Fruit fly (Drosophila melanogaster) whole organism, embryonic: Measurements from ENCODE around the gene EMC6.

Experiments
- CG10543 ChIP-seq: fragments of 200-800 bp; sonication (Bioruptor generic); optimal IDR thresholded peaks from 3 replicates; lab custom pipeline; 2017; ENCODE audit warnings: missing biosample characterization, mild to moderate bottlenecking, missing genetic modification characterization, moderate library complexity
- CG11560 ChIP-seq: fragments of 200-800 bp; sonication (Bioruptor generic); IDR thresholded peaks from 3 replicates; pipeline ENCODE4 v1.3.6; 2022; ENCODE audit warnings: missing biosample characterization, missing genetic modification characterization
- CG15514 ChIP-seq: fragments of 200-800 bp; sonication (Bioruptor generic); optimal IDR thresholded peaks from 3 replicates; lab custom pipeline; 2017; ENCODE audit warnings: missing biosample characterization, missing genetic modification characterization, mild to moderate bottlenecking, moderate library complexity, missing genetic modification reagents
- CG1603 ChIP-seq: fragments of 200-800 bp; sonication (Bioruptor generic); optimal IDR thresholded peaks from 2 replicates; lab custom pipeline; 2019; ENCODE audit warnings: missing biosample characterization, mild to moderate bottlenecking, missing genetic modification characterization, moderate library complexity
- CG17186 ChIP-seq: fragments of 200-800 bp; sonication (Bioruptor generic); optimal IDR thresholded peaks from 3 replicates; lab custom pipeline; 2017; ENCODE audit warnings: missing biosample characterization, missing genetic modification reagents, missing genetic modification characterization
- CG17385 ChIP-seq: fragments of 200-800 bp; sonication (Bioruptor generic); optimal IDR thresholded peaks from 3 replicates; lab custom pipeline; 2018; ENCODE audit warnings: missing biosample characterization, mild to moderate bottlenecking, missing genetic modification characterization
- CG17829 ChIP-seq: fragments of 200-800 bp; optimal IDR thresholded peaks from 2 replicates; lab custom pipeline; 2019; ENCODE audit warnings: missing biosample characterization, mild to moderate bottlenecking, missing genetic modification characterization, moderate library complexity
- CG18262 ChIP-seq: fragments of 200-800 bp; optimal IDR thresholded peaks from 3 replicates; lab custom pipeline; 2019; ENCODE audit warnings: missing biosample characterization, mild to moderate bottlenecking, missing genetic modification characterization, moderate library complexity
- CG30020 ChIP-seq: fragments of 200-800 bp; optimal IDR thresholded peaks from 2 replicates; lab custom pipeline; 2019; ENCODE audit warnings: missing biosample characterization, mild to moderate bottlenecking, missing genetic modification characterization, moderate library complexity
- CG31365 ChIP-seq: fragments of 200-800 bp; sonication (Bioruptor generic); optimal IDR thresholded peaks from 2 replicates; lab custom pipeline; 2018; ENCODE audit warnings: missing biosample characterization, mild to moderate bottlenecking, missing genetic modification characterization
- CG3995 ChIP-seq: fragments of 200-800 bp; sonication (Bioruptor generic); optimal IDR thresholded peaks from 3 replicates; lab custom pipeline; 2016; ENCODE audit warnings: missing biosample characterization, missing genetic modification characterization
- CG42726 ChIP-seq: fragments of 200-800 bp; sonication (Bioruptor generic); IDR thresholded peaks from 2 replicates; pipeline ENCODE4 v1.3.6; 2022; ENCODE audit warnings: missing biosample characterization, missing genetic modification characterization; ENCODE audit not compliant: partially characterized antibody
- CG4617 ChIP-seq: fragments of 200-800 bp; sonication (Bioruptor generic); optimal IDR thresholded peaks from 3 replicates; lab custom pipeline; 2016; ENCODE audit warnings: missing biosample characterization, missing genetic modification characterization, borderline replicate concordance
- CG5953 ChIP-seq: fragments of 200-800 bp; sonication (Bioruptor generic); IDR thresholded peaks from 2 replicates; pipeline ENCODE4 v1.3.6; 2022; ENCODE audit warnings: missing biosample characterization, missing genetic modification characterization
- CG6765 ChIP-seq: fragments of 200-800 bp; sonication (Bioruptor generic); optimal IDR thresholded peaks from 3 replicates; lab custom pipeline; 2017; ENCODE audit warnings: missing biosample characterization, mild to moderate bottlenecking, missing genetic modification characterization
- CG7357 ChIP-seq: fragments of 200-800 bp; sonication (Bioruptor generic); IDR thresholded peaks from 3 replicates; pipeline ENCODE4 v1.3.6; 2022; ENCODE audit warnings: missing biosample characterization, missing genetic modification characterization
- CG8290 ChIP-seq, 3 experiments: fragments of 200-800 bp; sonication (Bioruptor generic); optimal IDR thresholded peaks; 2 replicates each; lab custom pipeline; 2016 to 2019; ENCODE audit warnings: missing biosample characterization in 3 of 3, missing genetic modification characterization in 3 of 3, mild to moderate bottlenecking in 2 of 3, moderate library complexity in 1 of 3
- CHES-1-like ChIP-seq: fragments of 200-800 bp; sonication (Bioruptor generic); optimal IDR thresholded peaks from 2 replicates; lab custom pipeline; 2016; ENCODE audit warnings: missing biosample characterization, missing genetic modification characterization
- Deaf1 ChIP-seq: fragments of 200-800 bp; optimal IDR thresholded peaks from 3 replicates; lab custom pipeline; 2019; ENCODE audit warnings: missing biosample characterization, mild to moderate bottlenecking, missing genetic modification characterization, moderate library complexity
- Dp ChIP-seq: fragments of 200-800 bp; sonication (Bioruptor generic); optimal IDR thresholded peaks from 2 replicates; lab custom pipeline; 2018; ENCODE audit warnings: missing biosample characterization, mild to moderate bottlenecking, missing genetic modification characterization, moderate library complexity
- E2f2 ChIP-seq: fragments of 200-800 bp; sonication (Bioruptor generic); IDR thresholded peaks from 2 replicates; pipeline ENCODE4 v1.3.6; 2022; ENCODE audit warnings: missing biosample characterization, missing genetic modification characterization
- ERR ChIP-seq: fragments of 200-800 bp; sonication (Bioruptor generic); optimal IDR thresholded peaks from 2 replicates; lab custom pipeline; 2016; ENCODE audit warnings: missing biosample characterization, missing genetic modification characterization
- Fer2 ChIP-seq: fragments of 200-800 bp; sonication (Bioruptor generic); optimal IDR thresholded peaks from 2 replicates; lab custom pipeline; 2018; ENCODE audit warnings: missing biosample characterization, mild to moderate bottlenecking, missing genetic modification characterization, moderate library complexity
- Gug ChIP-seq: fragments of 200-800 bp; sonication (Bioruptor generic); IDR thresholded peaks from 4 replicates; pipeline ENCODE4 v1.3.6; 2022; ENCODE audit warnings: missing biosample characterization, missing genetic modification characterization
- HLH54F ChIP-seq: fragments of 200-800 bp; sonication (Bioruptor generic); optimal IDR thresholded peaks from 3 replicates; lab custom pipeline; 2016; ENCODE audit warnings: missing biosample characterization, missing genetic modification characterization
- Lpt ChIP-seq: fragments of >200 bp; optimal IDR thresholded peaks from 2 replicates; lab custom pipeline; 2018; ENCODE audit warnings: missing biosample characterization, missing genetic modification characterization
- Med ChIP-seq: fragments of 200-800 bp; sonication (Bioruptor generic); peaks from one replicate; lab custom pipeline; 2016; ENCODE audit warnings: missing biosample characterization, missing genetic modification characterization, mild to moderate bottlenecking, inconsistent platforms, moderate library complexity
- Myb ChIP-seq: fragments of 200-800 bp; sonication (Bioruptor generic); optimal IDR thresholded peaks from 2 replicates; lab custom pipeline; 2016; ENCODE audit warnings: missing biosample characterization, missing genetic modification characterization
- Nf-YB ChIP-seq: fragments of 200-800 bp; sonication (Bioruptor generic); optimal IDR thresholded peaks from 3 replicates; lab custom pipeline; 2019; ENCODE audit warnings: missing biosample characterization, mild to moderate bottlenecking, missing genetic modification characterization, moderate library complexity
- Sin3A ChIP-seq: fragments of >200 bp; optimal IDR thresholded peaks from 2 replicates; lab custom pipeline; 2018
- Six4 ChIP-seq: fragments of 200-800 bp; sonication (Bioruptor generic); optimal IDR thresholded peaks from 2 replicates; lab custom pipeline; 2016; ENCODE audit warnings: missing biosample characterization, missing genetic modification characterization
- Ssrp ChIP-seq: fragments of 200-800 bp; sonication (Bioruptor generic); optimal IDR thresholded peaks from 2 replicates; lab custom pipeline; 2018; ENCODE audit warnings: missing biosample characterization, mild to moderate bottlenecking, missing genetic modification characterization, moderate library complexity
- Stat92E ChIP-seq, 3 experiments: fragments of >200 bp in 2 of 3; fragments of 200-800 bp in 1 of 3; sonication (Bioruptor generic) in 1 of 3; optimal IDR thresholded peaks; 2 replicates each; lab custom pipeline; 2017 to 2019; ENCODE audit warnings: missing biosample characterization in 3 of 3, missing genetic modification characterization in 3 of 3, mild to moderate bottlenecking in 1 of 3, moderate library complexity in 1 of 3
- crp ChIP-seq, 2 experiments: fragments of 200-800 bp; sonication (Bioruptor generic); optimal IDR thresholded peaks; 2 replicates in 1 of 2; 3 replicates in 1 of 2; lab custom pipeline; 2017; ENCODE audit warnings: missing biosample characterization in 2 of 2, missing genetic modification characterization in 2 of 2, mild to moderate bottlenecking in 1 of 2, moderate library complexity in 1 of 2
- eyg ChIP-seq: fragments of 200-800 bp; sonication (Bioruptor generic); optimal IDR thresholded peaks from 3 replicates; lab custom pipeline; 2016; ENCODE audit warnings: missing biosample characterization, missing genetic modification characterization
- fu2 ChIP-seq: fragments of 200-800 bp; sonication (Bioruptor generic); optimal IDR thresholded peaks from 2 replicates; lab custom pipeline; 2016; ENCODE audit warnings: missing biosample characterization, missing genetic modification characterization
- gfzf ChIP-seq: fragments of 200-800 bp; sonication (Bioruptor generic); optimal IDR thresholded peaks from 2 replicates; lab custom pipeline; 2016; ENCODE audit warnings: missing biosample characterization, mild to moderate bottlenecking, missing genetic modification characterization, moderate library complexity
- hb ChIP-seq: fragments of 200-800 bp; sonication (Bioruptor generic); IDR thresholded peaks from 3 replicates; pipeline ENCODE4 v1.3.6; 2022; ENCODE audit warnings: missing biosample characterization, missing genetic modification characterization; ENCODE audit not compliant: partially characterized antibody
- kni ChIP-seq: fragments of 200-800 bp; sonication (Bioruptor generic); optimal IDR thresholded peaks from 3 replicates; lab custom pipeline; 2017; ENCODE audit warnings: mild to moderate bottlenecking, missing biosample characterization, missing genetic modification reagents, missing genetic modification characterization
- pfk ChIP-seq: fragments of 200-800 bp; sonication (Bioruptor generic); optimal IDR thresholded peaks from 2 replicates; lab custom pipeline; 2018; ENCODE audit warnings: missing biosample characterization, mild to moderate bottlenecking, missing genetic modification characterization, moderate library complexity
- phol ChIP-seq: fragments of 200-800 bp; sonication (Bioruptor generic); optimal IDR thresholded peaks from 3 replicates; lab custom pipeline; 2018; ENCODE audit warnings: missing biosample characterization, mild to moderate bottlenecking, missing genetic modification characterization, moderate library complexity
- prd ChIP-seq, 3 experiments: fragments of >200 bp in 2 of 3; fragments of 200-800 bp in 1 of 3; sonication (Bioruptor generic) in 1 of 3; optimal IDR thresholded peaks in 2 of 3; IDR thresholded peaks in 1 of 3; 2 replicates in 2 of 3; 3 replicates in 1 of 3; pipeline versions ENCODE4 v1.3.6 to Lab custom; 2017 to 2022; ENCODE audit warnings: missing biosample characterization in 1 of 3, missing genetic modification characterization in 1 of 3
- pzg ChIP-seq: fragments of 200-800 bp; sonication (Bioruptor generic); optimal IDR thresholded peaks from 3 replicates; lab custom pipeline; 2018; ENCODE audit warnings: missing biosample characterization, mild to moderate bottlenecking, missing genetic modification characterization, moderate library complexity
- scrt ChIP-seq: fragments of 200-800 bp; sonication (Bioruptor generic); optimal IDR thresholded peaks from 2 replicates; lab custom pipeline; 2018; ENCODE audit warnings: missing biosample characterization, mild to moderate bottlenecking, missing genetic modification characterization, moderate library complexity
- tx ChIP-seq: fragments of 200-800 bp; sonication (Bioruptor generic); optimal IDR thresholded peaks from 2 replicates; lab custom pipeline; 2016; ENCODE audit warnings: missing biosample characterization, missing genetic modification characterization
- vnd ChIP-seq: fragments of 200-800 bp; sonication (Bioruptor generic); IDR thresholded peaks from 3 replicates; pipeline ENCODE4 v1.3.6; 2022; ENCODE audit warnings: missing biosample characterization, missing genetic modification characterization; ENCODE audit not compliant: partially characterized antibody

The EMC6 gene

dm6 chr3R:25049742-25050517 is 25.1 kb upstream of the EMC6 start (continued):
- no peak for TF ChIP-seq Lpt (GFP tag; lab: Kevin White, UChicago)
- TF ChIP-seq ERR (GFP tag; lab: Kevin White, UChicago): no peak
- no peak for TF ChIP-seq eyg (GFP tag; lab: Kevin White, UChicago)
- peak; percentile 70 for TF ChIP-seq kni
- TF ChIP-seq CG11560 (tag; lab: Robert Waterston, UW): no peak
- TF ChIP-seq Deaf1 (tag; lab: Kevin White, UChicago): peak; percentile 94
- TF ChIP-seq CG31365 (tag; lab: Kevin White, UChicago): peak; percentile 28
- TF ChIP-seq Med (GFP tag; lab: Kevin White, UChicago): peak; percentile 80
- no peak for TF ChIP-seq CG42726 (GFP tag; lab: Robert Waterston, UW)
- peak; percentile 85 for TF ChIP-seq Nf-YB
- no peak for TF ChIP-seq CG5953 (GFP tag; lab: Robert Waterston, UW)
- no peak for TF ChIP-seq CG7357 (GFP tag; lab: Robert Waterston, UW)
- peak; percentile 18 for TF ChIP-seq CG18262 (tag; lab: Kevin White, UChicago)
- TF ChIP-seq CG10543 (GFP tag; lab: Kevin White, UChicago): peak; percentile 91
- TF ChIP-seq vnd (GFP tag; lab: Robert Waterston, UW): no peak
- TF ChIP-seq Fer2 (tag; lab: Kevin White, UChicago): peak; percentile 14
- peak in 1 of 3 experiments; percentile 62 for TF ChIP-seq Stat92E (GFP tag; optimal IDR thresholded peaks at IDR 0.05; lab: Kevin White, UChicago)
- TF ChIP-seq Ssrp: no peak

- TF ChIP-seq Myb (peak; percentile 43), CG15514 (GFP tag; lab: Kevin White, UChicago) (peak; percentile 29), CG8290 (GFP tag; optimal IDR thresholded peaks at IDR 0.05; lab: Kevin White, UChicago) (no peak), CG8290 (tag; optimal IDR thresholded peaks at IDR 0.05; lab: Kevin White, UChicago) (peak in 1 of 2 experiments; percentile 11), CG17385 (GFP tag; lab: Kevin White, UChicago) (no peak), phol (peak; percentile 6), HLH54F (GFP tag; lab: Kevin White, UChicago) (peak; percentile 1), pzg (GFP tag; lab: Kevin White, UChicago) (peak; percentile 28), pfk (GFP tag; lab: Kevin White, UChicago) (peak; percentile 95), CG30020 (peak; percentile 36), CG3995 (peak; percentile 83), Sin3A (peak; percentile 17), Gug (GFP tag; lab: Robert Waterston, UW) (no peak), Dp (GFP tag; lab: Kevin White, UChicago) (peak; percentile 71), tx (no peak), CG1603 (tag; lab: Kevin White, UChicago) (peak; percentile 95), gfzf (GFP tag; lab: Kevin White, UChicago) (peak; percentile 65), fu2 (GFP tag; lab: Kevin White, UChicago) (no peak)
Measured at dm6 chr3R:25049383-25049741, 24.5 kb upstream of the EMC6 start, which contains the start of gene CG11791. Gene CG11791 (plus strand): TSS chr3R:25049616.

DNA sequence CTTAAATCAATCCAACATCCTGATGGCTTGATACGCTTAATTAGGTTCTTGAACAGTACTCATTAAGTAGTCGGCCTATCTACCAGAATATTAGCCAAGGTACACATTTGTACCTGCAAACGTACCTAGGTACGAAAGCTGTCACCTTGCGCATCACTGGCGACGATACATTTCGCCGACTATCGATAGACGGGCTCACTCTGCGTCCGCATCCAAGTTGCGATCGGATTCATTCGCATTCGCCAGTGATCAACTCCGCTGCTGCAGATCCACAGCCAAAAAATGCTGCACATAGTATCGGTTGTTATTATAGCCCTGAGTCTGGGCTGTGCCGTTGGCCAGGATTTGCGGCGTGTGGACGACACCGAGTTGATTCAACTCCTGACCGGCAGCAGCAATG is 22.7 kb upstream of the EMC6 start, which contains the start of gene CG11790:
CG11790 (plus strand) TSS at position 203 of the 400 bp plus-strand sequence.
- TF ChIP-seq Sin3A: no peak
- 0 out of 2 replicates have a peak, but pooled peaks have one; percentile 21 for TF ChIP-seq E2f2 (GFP tag; lab: Robert Waterston, UW)
- TF ChIP-seq CHES-1-like: no peak
- TF ChIP-seq CG6765 (GFP tag; lab: Kevin White, UChicago): no peak
- peak; percentile 3 for TF ChIP-seq Six4
- TF ChIP-seq hb (GFP tag; lab: Robert Waterston, UW): peak; percentile 61; the same call in 2 of the 3 replicates
- TF ChIP-seq CG17186 (GFP tag; lab: Kevin White, UChicago): peak; percentile 18
- TF ChIP-seq prd (optimal IDR thresholded peaks at IDR 0.05; lab: Kevin White, UChicago): no peak
- no peak for TF ChIP-seq prd (GFP tag; IDR thresholded peaks at IDR 0.05; lab: Robert Waterston, UW)
- TF ChIP-seq scrt (GFP tag; lab: Kevin White, UChicago): no peak
- TF ChIP-seq CG17829 (tag; lab: Kevin White, UChicago): peak; percentile 7
- no peak for TF ChIP-seq crp (GFP tag; optimal IDR thresholded peaks at IDR 0.05; lab: Kevin White, UChicago)
- peak; percentile 10 for TF ChIP-seq CG4617 (GFP tag; lab: Kevin White, UChicago)
